Fruit fly (Drosophila melanogaster) whole organism, embryonic: ENCODE measurements around the gene Epp.

Experiments used
- Adf1 ChIP-seq: fragments of 200-800 bp; sonication (Bioruptor generic); IDR thresholded peaks from 2 replicates; pipeline ENCODE4 v1.3.6; 2022; ENCODE audit warnings: missing biosample characterization, missing genetic modification characterization
- Bteb2 ChIP-seq: fragments of 200-800 bp; sonication (Bioruptor generic); optimal IDR thresholded peaks from 2 replicates; lab custom pipeline; 2016; ENCODE audit warnings: missing biosample characterization, missing genetic modification characterization
- CG10321 ChIP-seq: fragments of 200-800 bp; sonication (Bioruptor generic); IDR thresholded peaks from 2 replicates; pipeline ENCODE4 v1.3.6; 2022; ENCODE audit warnings: missing biosample characterization, missing genetic modification characterization
- CG12104 ChIP-seq: fragments of 200-800 bp; sonication (Bioruptor generic); optimal IDR thresholded peaks from 3 replicates; lab custom pipeline; 2016; ENCODE audit warnings: missing biosample characterization, missing genetic modification characterization
- CG1233 ChIP-seq: fragments of 200-800 bp; sonication (Bioruptor generic); optimal IDR thresholded peaks from 4 replicates; lab custom pipeline; 2018; ENCODE audit warnings: missing biosample characterization, mild to moderate bottlenecking, missing genetic modification characterization
- CG13287 ChIP-seq: fragments of 200-800 bp; sonication (Bioruptor generic); IDR thresholded peaks from 2 replicates; pipeline ENCODE4 v1.3.6; 2022; ENCODE audit warnings: missing biosample characterization, missing genetic modification characterization; ENCODE audit not compliant: partially characterized antibody
- CG14050 ChIP-seq: fragments of 200-800 bp; sonication (Bioruptor generic); IDR thresholded peaks from 3 replicates; pipeline ENCODE4 v1.3.6; 2022; ENCODE audit warnings: missing biosample characterization, missing genetic modification characterization
- CG15269 ChIP-seq: fragments of 200-800 bp; sonication (Bioruptor generic); optimal IDR thresholded peaks from 2 replicates; lab custom pipeline; 2018; ENCODE audit warnings: missing biosample characterization, mild to moderate bottlenecking, missing genetic modification characterization, moderate library complexity
- CG17328 ChIP-seq: fragments of 200-800 bp; sonication (Bioruptor generic); IDR thresholded peaks from 2 replicates; pipeline ENCODE4 v1.3.6; 2022; ENCODE audit warnings: missing biosample characterization, missing genetic modification characterization
- CG17359 ChIP-seq: fragments of 200-800 bp; sonication (Bioruptor generic); optimal IDR thresholded peaks from 3 replicates; lab custom pipeline; 2018; ENCODE audit warnings: missing biosample characterization, mild to moderate bottlenecking, missing genetic modification characterization, moderate library complexity
- CG18476 ChIP-seq: fragments of 200-800 bp; sonication (Bioruptor generic); optimal IDR thresholded peaks from 2 replicates; lab custom pipeline; 2016; ENCODE audit warnings: missing biosample characterization, mild to moderate bottlenecking, missing genetic modification characterization
- CG2199 ChIP-seq: fragments of 200-800 bp; sonication (Bioruptor generic); IDR thresholded peaks from 3 replicates; pipeline ENCODE4 v1.3.6; 2022; ENCODE audit warnings: missing biosample characterization, missing genetic modification characterization
- CG3163 ChIP-seq: fragments of 200-800 bp; sonication (Bioruptor generic); optimal IDR thresholded peaks from 3 replicates; lab custom pipeline; 2016; ENCODE audit warnings: missing biosample characterization, missing genetic modification characterization
- CG3847 ChIP-seq: fragments of 200-800 bp; sonication (Bioruptor generic); IDR thresholded peaks from 2 replicates; pipeline ENCODE4 v1.3.6; 2022; ENCODE audit warnings: missing biosample characterization, missing genetic modification characterization
- CG43689 ChIP-seq: fragments of 200-800 bp; sonication (Bioruptor generic); IDR thresholded peaks from 2 replicates; pipeline ENCODE4 v1.3.6; 2022; ENCODE audit warnings: missing biosample characterization, missing genetic modification characterization
- CG4404 ChIP-seq: fragments of 200-800 bp; sonication (Bioruptor generic); IDR thresholded peaks from 2 replicates; pipeline ENCODE4 v1.3.6; 2022; ENCODE audit warnings: missing biosample characterization, missing genetic modification characterization
- CG6765 ChIP-seq: fragments of 200-800 bp; sonication (Bioruptor generic); optimal IDR thresholded peaks from 3 replicates; lab custom pipeline; 2017; ENCODE audit warnings: missing biosample characterization, mild to moderate bottlenecking, missing genetic modification characterization
- CG7556 ChIP-seq: fragments of 200-800 bp; sonication (Bioruptor generic); optimal IDR thresholded peaks from 2 replicates; lab custom pipeline; 2017; ENCODE audit warnings: missing biosample characterization, mild to moderate bottlenecking, missing genetic modification characterization
- CG9609 ChIP-seq: fragments of 200-800 bp; sonication (Bioruptor generic); optimal IDR thresholded peaks from 3 replicates; lab custom pipeline; 2016; ENCODE audit warnings: missing biosample characterization, missing genetic modification characterization
- CoRest ChIP-seq: fragments of 200-800 bp; sonication (Bioruptor generic); optimal IDR thresholded peaks from 3 replicates; lab custom pipeline; 2018; ENCODE audit warnings: missing biosample characterization, mild to moderate bottlenecking, missing genetic modification characterization, moderate library complexity
- Dad ChIP-seq: fragments of 200-800 bp; sonication (Bioruptor generic); optimal IDR thresholded peaks from 3 replicates; lab custom pipeline; 2016; ENCODE audit warnings: missing biosample characterization, missing genetic modification characterization
- HLH3B ChIP-seq: fragments of 200-800 bp; sonication (Bioruptor generic); IDR thresholded peaks from 2 replicates; pipeline ENCODE4 v1.3.6; 2022; ENCODE audit warnings: missing biosample characterization, missing genetic modification characterization
- Nf-YA ChIP-seq: fragments of 200-800 bp; sonication (Bioruptor generic); IDR thresholded peaks from 2 replicates; pipeline ENCODE4 v1.3.6; 2022; ENCODE audit warnings: missing biosample characterization, missing genetic modification characterization
- Rfx ChIP-seq: fragments of 200-800 bp; sonication (Bioruptor generic); IDR thresholded peaks from 2 replicates; pipeline ENCODE4 v1.3.6; 2022; ENCODE audit warnings: missing biosample characterization, missing genetic modification characterization
- Rx ChIP-seq: fragments of 200-800 bp; sonication (Bioruptor generic); IDR thresholded peaks from 2 replicates; pipeline ENCODE4 v1.3.6; 2022; ENCODE audit warnings: missing biosample characterization, missing genetic modification characterization
- Scr ChIP-seq: fragments of 200-800 bp; sonication (Bioruptor generic); IDR thresholded peaks from 2 replicates; pipeline ENCODE4 v1.3.6; 2022; ENCODE audit warnings: missing biosample characterization, missing genetic modification characterization; ENCODE audit not compliant: partially characterized antibody
- Xrp1 ChIP-seq: fragments of 200-800 bp; sonication (Bioruptor generic); IDR thresholded peaks from 2 replicates; pipeline ENCODE4 v1.3.6; 2022; ENCODE audit warnings: missing biosample characterization, missing genetic modification characterization
- YL-1 ChIP-seq: fragments of 200-800 bp; sonication (Bioruptor generic); optimal IDR thresholded peaks from 3 replicates; lab custom pipeline; 2017; ENCODE audit warnings: missing biosample characterization, mild to moderate bottlenecking, missing genetic modification characterization
- ara ChIP-seq: fragments of 200-800 bp; sonication (Bioruptor generic); IDR thresholded peaks from 2 replicates; pipeline ENCODE4 v1.3.6; 2022; ENCODE audit warnings: missing biosample characterization, missing genetic modification characterization
- ato ChIP-seq: fragments of 200-800 bp; sonication (Bioruptor generic); IDR thresholded peaks from 2 replicates; pipeline ENCODE4 v1.3.6; 2022; ENCODE audit warnings: missing biosample characterization, missing genetic modification characterization; ENCODE audit not compliant: partially characterized antibody
- chinmo ChIP-seq: fragments of 200-800 bp; sonication (Bioruptor generic); IDR thresholded peaks from 4 replicates; pipeline ENCODE4 v1.3.6; 2022; ENCODE audit warnings: missing biosample characterization, missing genetic modification characterization; ENCODE audit not compliant: partially characterized antibody
- chn ChIP-seq: fragments of 200-800 bp; sonication (Bioruptor generic); optimal IDR thresholded peaks from 2 replicates; lab custom pipeline; 2016; ENCODE audit warnings: missing biosample characterization, missing genetic modification characterization
- ci ChIP-seq: fragments of 200-800 bp; sonication (Bioruptor generic); IDR thresholded peaks from 3 replicates; pipeline ENCODE4 v1.3.6; 2022; ENCODE audit warnings: missing biosample characterization, missing genetic modification characterization
- dpn ChIP-seq, 2 experiments: fragments of 200-800 bp; sonication (Bioruptor generic); optimal IDR thresholded peaks; 3 replicates each; lab custom pipeline; 2016; ENCODE audit warnings: missing biosample characterization in 2 of 2, missing genetic modification characterization in 2 of 2
- exex ChIP-seq: fragments of 200-800 bp; sonication (Bioruptor generic); optimal IDR thresholded peaks from 4 replicates; lab custom pipeline; 2018; ENCODE audit warnings: missing biosample characterization, mild to moderate bottlenecking, missing genetic modification characterization, moderate library complexity
- gcm ChIP-seq: fragments of 200-800 bp; sonication (Bioruptor generic); optimal IDR thresholded peaks from 2 replicates; lab custom pipeline; 2019; ENCODE audit warnings: missing biosample characterization, mild to moderate bottlenecking, missing genetic modification characterization, moderate library complexity
- gem ChIP-seq: fragments of 200-800 bp; sonication (Bioruptor generic); optimal IDR thresholded peaks from 2 replicates; lab custom pipeline; 2019; ENCODE audit warnings: missing biosample characterization, mild to moderate bottlenecking, missing genetic modification characterization, moderate library complexity
- grau ChIP-seq: fragments of 200-800 bp; optimal IDR thresholded peaks from 3 replicates; lab custom pipeline; 2019; ENCODE audit warnings: missing biosample characterization, mild to moderate bottlenecking, missing genetic modification characterization, moderate library complexity
- lmd ChIP-seq: fragments of 200-800 bp; sonication (Bioruptor generic); IDR thresholded peaks from 2 replicates; pipeline ENCODE4 v1.3.6; 2022; ENCODE audit warnings: missing biosample characterization, missing genetic modification characterization
- nerfin-2 ChIP-seq: fragments of 200-800 bp; sonication (Bioruptor generic); IDR thresholded peaks from 2 replicates; pipeline ENCODE4 v1.3.6; 2022; ENCODE audit warnings: missing biosample characterization, missing genetic modification characterization; ENCODE audit not compliant: partially characterized antibody
- otp ChIP-seq: fragments of 200-800 bp; sonication (Bioruptor generic); IDR thresholded peaks from 3 replicates; pipeline ENCODE4, ENCODE4 v1.3.6; 2022; ENCODE audit warnings: missing biosample characterization, missing genetic modification characterization
- pnt ChIP-seq: fragments of 200-800 bp; sonication (Bioruptor generic); optimal IDR thresholded peaks from 3 replicates; lab custom pipeline; 2016; ENCODE audit warnings: missing biosample characterization, missing genetic modification characterization
- rib ChIP-seq: fragments of 200-800 bp; sonication (Bioruptor generic); IDR thresholded peaks from 2 replicates; pipeline ENCODE4 v1.3.6; 2022; ENCODE audit warnings: missing biosample characterization, missing genetic modification characterization
- row ChIP-seq: fragments of 200-800 bp; sonication (Bioruptor generic); IDR thresholded peaks from 3 replicates; pipeline ENCODE4 v1.3.6; 2022; ENCODE audit warnings: missing biosample characterization, missing genetic modification characterization
- sob ChIP-seq: fragments of 200-800 bp; sonication (Bioruptor generic); IDR thresholded peaks from 2 replicates; pipeline ENCODE4 v1.3.6; 2022; ENCODE audit warnings: missing biosample characterization, missing genetic modification characterization
- sqz ChIP-seq: fragments of 200-800 bp; sonication (Bioruptor generic); optimal IDR thresholded peaks from 3 replicates; lab custom pipeline; 2018; ENCODE audit warnings: missing biosample characterization, mild to moderate bottlenecking, missing genetic modification characterization
- stc ChIP-seq: fragments of 200-800 bp; sonication (Bioruptor generic); IDR thresholded peaks from 2 replicates; pipeline ENCODE4 v1.3.6; 2022; ENCODE audit warnings: missing biosample characterization, missing genetic modification characterization
- tgo ChIP-seq: fragments of 200-800 bp; sonication (Bioruptor generic); IDR thresholded peaks from 3 replicates; pipeline ENCODE4 v1.3.6; 2022; ENCODE audit warnings: missing biosample characterization, missing genetic modification characterization

The Epp gene

DNA sequence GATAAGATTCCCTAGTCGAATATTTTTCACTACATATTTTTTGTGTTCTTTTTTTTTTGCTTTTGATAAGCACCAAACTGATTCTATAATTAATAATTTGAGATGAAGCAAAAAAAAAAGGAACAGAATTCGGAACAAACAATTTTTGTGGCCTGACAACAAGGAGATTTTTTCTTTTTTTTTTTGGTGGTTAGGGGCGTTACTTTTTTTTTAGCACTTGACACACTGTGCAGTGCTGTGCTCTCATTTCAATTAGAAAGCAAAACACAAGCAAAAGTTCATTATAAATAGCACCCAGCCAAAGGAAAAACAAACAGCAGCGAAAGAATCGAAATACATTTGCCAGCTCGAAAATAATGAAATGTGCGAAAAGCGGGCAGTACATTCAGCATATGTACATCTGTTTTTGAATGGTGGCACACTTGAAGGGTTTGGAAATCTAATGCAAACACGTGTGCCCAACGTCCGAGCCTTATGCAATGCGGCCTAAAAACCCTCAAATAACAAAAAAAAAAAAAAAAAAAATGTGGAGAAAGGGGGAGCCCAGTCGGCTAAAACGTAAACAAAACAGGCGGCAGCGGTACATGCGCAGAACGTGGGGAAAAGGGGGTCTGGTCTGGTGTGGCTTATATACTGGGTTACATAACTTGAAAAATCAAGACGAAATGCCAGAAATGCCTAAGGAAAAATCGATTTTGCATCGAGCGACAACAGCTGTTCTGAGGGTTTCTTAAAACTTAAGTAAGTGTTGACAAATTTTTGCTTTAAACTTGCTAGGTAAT, 50.9 kb downstream of the Epp start (continued):
- TF ChIP-seq CG7556 (GFP tag; lab: Kevin White, UChicago): peak; percentile 23
- peak; percentile 63 for TF ChIP-seq gem
- peak; percentile 31 for TF ChIP-seq CoRest
- TF ChIP-seq Nf-YA (GFP tag; lab: Robert Waterston, UW): no peak
- no peak for TF ChIP-seq ato (GFP tag; lab: Robert Waterston, UW)
- TF ChIP-seq sqz (GFP tag; lab: Kevin White, UChicago): peak; percentile 44
- TF ChIP-seq Rx (GFP tag; lab: Robert Waterston, UW): peak; percentile 25; the same call in 1 of the 2 replicates
- TF ChIP-seq ara: 0 out of 2 replicates have a peak, but pooled peaks have one; percentile 49
- peak; percentile 6 to 42 for TF ChIP-seq dpn (GFP tag; optimal IDR thresholded peaks at IDR 0.05; lab: Kevin White, UChicago)
- peak; percentile 69; the same call in 2 of the 3 replicates for TF ChIP-seq ci (GFP tag; lab: Robert Waterston, UW)
- TF ChIP-seq HLH3B (GFP tag; lab: Robert Waterston, UW): peak; percentile 62
- no peak for TF ChIP-seq YL-1 (GFP tag; lab: Kevin White, UChicago)
- TF ChIP-seq CG9609 (GFP tag; lab: Kevin White, UChicago): peak; percentile 0
- TF ChIP-seq sob: peak; percentile 54; the same call in 1 of the 2 replicates
- no peak for TF ChIP-seq CG43689 (GFP tag; lab: Robert Waterston, UW)
- peak; percentile 43 for TF ChIP-seq CG17359 (tag; lab: Kevin White, UChicago)
- TF ChIP-seq Rfx (GFP tag; lab: Robert Waterston, UW): peak; percentile 61
- TF ChIP-seq gcm (GFP tag; lab: Kevin White, UChicago): no peak
- peak; percentile 49; the same call in 2 of the 3 replicates for TF ChIP-seq tgo (GFP tag; lab: Robert Waterston, UW)
- TF ChIP-seq grau (tag; lab: Kevin White, UChicago): peak; percentile 15
- no peak for TF ChIP-seq CG1233
- TF ChIP-seq nerfin-2 (GFP tag; lab: Robert Waterston, UW): no peak
- TF ChIP-seq CG12104 (GFP tag; lab: Kevin White, UChicago): no peak
- TF ChIP-seq Xrp1 (GFP tag; lab: Robert Waterston, UW): peak; percentile 50; the same call in 1 of the 2 replicates
- peak; percentile 54; the same call in 1 of the 2 replicates for TF ChIP-seq rib (GFP tag; lab: Robert Waterston, UW)
- 0 out of 2 replicates have a peak, but pooled peaks have one; percentile 18 for TF ChIP-seq CG4404 (GFP tag; lab: Robert Waterston, UW)
- peak; percentile 3 for TF ChIP-seq CG18476
- TF ChIP-seq CG3847 (GFP tag; lab: Robert Waterston, UW): peak; percentile 32; the same call in 1 of the 2 replicates
- TF ChIP-seq CG10321 (GFP tag; lab: Robert Waterston, UW): 0 out of 2 replicates have a peak, but pooled peaks have one; percentile 28
- TF ChIP-seq row (GFP tag; lab: Robert Waterston, UW): peak; percentile 65
- TF ChIP-seq CG17328: peak; percentile 46; the same call in 1 of the 2 replicates
- TF ChIP-seq CG14050 (GFP tag; lab: Robert Waterston, UW): no peak
- peak; percentile 66 for TF ChIP-seq stc (GFP tag; lab: Robert Waterston, UW)
- 0 out of 3 replicates have a peak, but pooled peaks have one; percentile 53 for TF ChIP-seq otp (GFP tag; lab: Robert Waterston, UW)
- TF ChIP-seq CG13287: 0 out of 2 replicates have a peak, but pooled peaks have one; percentile 7
- TF ChIP-seq chinmo (GFP tag; lab: Robert Waterston, UW): 0 out of 4 replicates have a peak, but pooled peaks have one; percentile 45
- TF ChIP-seq pnt (GFP tag; lab: Kevin White, UChicago): peak; percentile 16
- no peak for TF ChIP-seq CG3163
- peak; percentile 18 for TF ChIP-seq CG6765
- peak; percentile 1 for TF ChIP-seq Bteb2 (GFP tag; lab: Kevin White, UChicago)
- TF ChIP-seq Adf1 (GFP tag; lab: Robert Waterston, UW): peak; percentile 26; the same call in 1 of the 2 replicates
- TF ChIP-seq CG2199: 0 out of 3 replicates have a peak, but pooled peaks have one; percentile 55
- no peak for TF ChIP-seq chn (GFP tag; lab: Kevin White, UChicago)
- peak; percentile 19 for TF ChIP-seq CG15269 (tag; lab: Kevin White, UChicago)
- TF ChIP-seq exex (tag; lab: Kevin White, UChicago): peak; percentile 7
- TF ChIP-seq lmd: peak; percentile 61; the same call in 1 of the 2 replicates
- no peak for TF ChIP-seq Scr (GFP tag; lab: Robert Waterston, UW)
- no peak for TF ChIP-seq Dad
